Fruit fly (Drosophila melanogaster): ENCODE data around the gene LanA.

Gene LanA

dm6 chr3L:6217806-6218205 is at the start of gene LanA (continued):
- TF ChIP-seq pros (GFP tag; optimal IDR thresholded peaks at IDR 0.05) (peak; percentile 44), CG17912 (GFP tag; optimal IDR thresholded peaks at IDR 0.05) (peak; percentile 16), Oli (tag; optimal IDR thresholded peaks at IDR 0.05) (no peak), CG30020 (tag; optimal IDR thresholded peaks at IDR 0.05) (no peak), pfk (GFP tag; optimal IDR thresholded peaks at IDR 0.05) (peak; percentile 76), NC2β (GFP tag; optimal IDR thresholded peaks at IDR 0.05) (no peak), CG1233 (GFP tag; optimal IDR thresholded peaks at IDR 0.05) (no peak), HLHmδ (GFP tag; optimal IDR thresholded peaks at IDR 0.05) (peak; percentile 75), CG10959 (GFP tag; IDR thresholded peaks at IDR 0.05) (no peak), CG17328 (GFP tag; IDR thresholded peaks at IDR 0.05) (peak; percentile 16; the same call in 1 of the 2 replicates), YL-1 (GFP tag; optimal IDR thresholded peaks at IDR 0.05) (no peak), so (GFP tag; IDR thresholded peaks at IDR 0.05) (peak; percentile 56; the same call in 2 of the 3 replicates), stwl (tag; optimal IDR thresholded peaks at IDR 0.05) (peak; percentile 7), NFAT (GFP tag; IDR thresholded peaks at IDR 0.05) (0 out of 2 replicates have a peak, but pooled peaks have one; percentile 41), MESR4 (GFP tag; optimal IDR thresholded peaks at IDR 0.05) (peak; percentile 24), sob (GFP tag; IDR thresholded peaks at IDR 0.05) (peak; percentile 46; the same call in 1 of the 2 replicates), Rx (GFP tag; IDR thresholded peaks at IDR 0.05) (no peak), HHEX (GFP tag; optimal IDR thresholded peaks at IDR 0.05) (no peak), CG12299 (tag; optimal IDR thresholded peaks at IDR 0.05) (no peak), ash1 (GFP tag; optimal IDR thresholded peaks at IDR 0.05) (no peak), tx (GFP tag; optimal IDR thresholded peaks at IDR 0.05) (no peak), tup (GFP tag; optimal IDR thresholded peaks at IDR 0.05) (no peak), chm (GFP tag; IDR thresholded peaks at IDR 0.05) (peak; percentile 82), sens (GFP tag) (peak; percentile 67), Tbp (GFP tag; optimal IDR thresholded peaks at IDR 0.05) (no peak), emc (GFP tag; optimal IDR thresholded peaks at IDR 0.05) (no peak), sens-2 (GFP tag; IDR thresholded peaks at IDR 0.05) (0 out of 2 replicates have a peak, but pooled peaks have one; percentile 31), CHES-1-like (GFP tag; optimal IDR thresholded peaks at IDR 0.05) (peak; percentile 27), Aef1 (GFP tag; IDR thresholded peaks at IDR 0.05) (no peak), peb (GFP tag; IDR thresholded peaks at IDR 0.05) (no peak), CG12236 (GFP tag; optimal IDR thresholded peaks at IDR 0.05) (no peak), CG1832 (GFP tag; optimal IDR thresholded peaks at IDR 0.05) (peak; percentile 15), bbx (GFP tag; IDR thresholded peaks at IDR 0.05; ENCODE audit: partially characterized antibody) (peak; percentile 61), Jarid2 (GFP tag; optimal IDR thresholded peaks at IDR 0.05) (peak; percentile 77), slou (GFP tag; optimal IDR thresholded peaks at IDR 0.05) (no peak), her (GFP tag; optimal IDR thresholded peaks at IDR 0.05) (peak; percentile 45), Dfd (GFP tag; optimal IDR thresholded peaks at IDR 0.05) (no peak), CG32532 (GFP tag; IDR thresholded peaks at IDR 0.05) (peak; percentile 27; the same call in 1 of the 2 replicates), CG32767 (GFP tag; IDR thresholded peaks at IDR 0.05) (0 out of 2 replicates have a peak, but pooled peaks have one; percentile 8), otp (GFP tag; IDR thresholded peaks at IDR 0.05) (peak; percentile 31; the same call in 1 of the 3 replicates), CG10565 (GFP tag; optimal IDR thresholded peaks at IDR 0.05) (no peak), CG34376 (GFP tag; optimal IDR thresholded peaks at IDR 0.05) (peak; percentile 61), sc (optimal IDR thresholded peaks at IDR 0.05) (no peak), sc (GFP tag; optimal IDR thresholded peaks at IDR 0.05) (no peak), fd102C (GFP tag; optimal IDR thresholded peaks at IDR 0.05) (peak; percentile 60), CG17568 (GFP tag; optimal IDR thresholded peaks at IDR 0.05) (peak; percentile 44), Rfx (GFP tag; IDR thresholded peaks at IDR 0.05) (peak; percentile 30; the same call in 1 of the 2 replicates), vnd (GFP tag; IDR thresholded peaks at IDR 0.05; ENCODE audit: partially characterized antibody) (no peak), sd (tag; optimal IDR thresholded peaks at IDR 0.05) (peak; percentile 19), mirr (GFP tag; optimal IDR thresholded peaks at IDR 0.05) (peak; percentile 2), CG16813 (GFP tag; IDR thresholded peaks at IDR 0.05; ENCODE audit: partially characterized antibody) (0 out of 3 replicates have a peak, but pooled peaks have one; percentile 11)
